Worm (Caenorhabditis elegans) whole organism, L4/young adult: Measurements from ENCODE around the gene T20B12.5.

Experiments used
- W03F9.2 ChIP-seq: fragments of 150-350 bp; optimal IDR thresholded peaks from 2 replicates; lab custom pipeline; 2014; ENCODE audit warnings: missing biosample characterization, missing genetic modification characterization
- dao-5 ChIP-seq: sonication (generic microtip); optimal IDR thresholded peaks from 2 replicates; lab custom pipeline; 2016; ENCODE audit warnings: missing genotype, missing genetic modification characterization, moderate library complexity, missing compliant biosample characterization
- him-1 ChIP-seq: sonication (generic microtip); optimal IDR thresholded peaks from 2 replicates; lab custom pipeline; 2016; ENCODE audit warnings: missing genotype, missing genetic modification reagents, missing genetic modification characterization, missing compliant biosample characterization

- no peak for TF ChIP-seq W03F9.2 (tag; lab: Kevin White, UChicago)
- TF ChIP-seq dao-5: no peak
- no peak for TF ChIP-seq him-1 (tag; lab: Kevin White, UChicago)
These were observed 19.9 kb downstream of the T20B12.5 start, which contains the start of gene F08F8.7 for ce11 chrIII:7347049-7347448.
